Worm (Caenorhabditis elegans) whole organism, young adult: Measurements from ENCODE around the gene Y68A4A.13.

Experiments used
- C06A6.2 ChIP-seq: fragments of 200-800 bp; sonication (Bioruptor generic); conservative IDR thresholded peaks from 2 replicates; pipeline ENCODE4 v1.3.6; 2022; ENCODE audit warnings: missing genetic modification characterization, missing compliant biosample characterization
- D2030.7 ChIP-seq: fragments of 200-800 bp; sonication (Bioruptor generic); IDR thresholded peaks from 2 replicates; pipeline ENCODE4 v1.3.6; 2022; ENCODE audit warnings: missing genetic modification reagents, missing genetic modification characterization, missing compliant biosample characterization
- F49E8.2 ChIP-seq: sonication (generic microtip); optimal IDR thresholded peaks from 3 replicates; lab custom pipeline; 2017; ENCODE audit warnings: missing genetic modification characterization, mild to moderate bottlenecking, missing compliant biosample characterization, antibody characterized with exemption, moderate library complexity; ENCODE audit not compliant: insufficient read depth
- F52B5.7 ChIP-seq: sonication (generic microtip); optimal IDR thresholded peaks from 2 replicates; lab custom pipeline; 2016; ENCODE audit warnings: mild to moderate bottlenecking, missing genetic modification characterization, missing compliant biosample characterization
- F55B11.4 ChIP-seq: sonication (generic microtip); optimal IDR thresholded peaks from 2 replicates; lab custom pipeline; 2016; ENCODE audit warnings: missing compliant biosample characterization, missing genetic modification characterization, borderline replicate concordance; ENCODE audit not compliant: insufficient read depth
- K12H6.12 ChIP-seq: fragments of 200-800 bp; sonication (Bioruptor generic); optimal IDR thresholded peaks from 2 replicates; lab custom pipeline; 2018; ENCODE audit warnings: mild to moderate bottlenecking, missing genetic modification characterization, missing compliant biosample characterization
- T07F8.4 ChIP-seq: sonication (generic microtip); optimal IDR thresholded peaks from 2 replicates; lab custom pipeline; 2016; ENCODE audit warnings: mild to moderate bottlenecking, missing genetic modification characterization, moderate library complexity, missing compliant biosample characterization
- Y53G8AR.9 ChIP-seq: fragments of 200-800 bp; sonication (Bioruptor generic); conservative IDR thresholded peaks from 2 replicates; pipeline ENCODE4 v1.3.6; 2022; ENCODE audit warnings: missing genetic modification reagents, missing genetic modification characterization, missing compliant biosample characterization
- Y56A3A.18 ChIP-seq: fragments of 200-800 bp; sonication (Bioruptor generic); IDR thresholded peaks from 2 replicates; pipeline ENCODE4 v1.3.6; 2022; ENCODE audit warnings: missing genetic modification reagents, missing genetic modification characterization, missing compliant biosample characterization
- Y95B8A.8 ChIP-seq: fragments of 200-800 bp; sonication (Bioruptor generic); IDR thresholded peaks from 2 replicates; pipeline ENCODE4 v1.3.6; 2022; ENCODE audit warnings: missing genetic modification reagents, missing genetic modification characterization, missing compliant biosample characterization
- ama-1 ChIP-seq, 3 experiments: fragments of 150-350 bp in 1 of 3; sonication (generic microtip) in 2 of 3; optimal IDR thresholded peaks; 2 replicates each; lab custom pipeline; 2014 to 2018; ENCODE audit warnings: missing biosample characterization in 2 of 3, missing genetic modification characterization in 2 of 3, missing genetic modification reagents in 2 of 3
- atf-7 ChIP-seq: sonication (generic microtip); optimal IDR thresholded peaks from 2 replicates; lab custom pipeline; 2017; ENCODE audit warnings: mild to moderate bottlenecking, missing genetic modification characterization, missing compliant biosample characterization
- attf-6 ChIP-seq: fragments of 200-800 bp; sonication (Bioruptor generic); IDR thresholded peaks from 2 replicates; pipeline ENCODE4 v1.3.6; 2022; ENCODE audit warnings: missing genetic modification reagents, missing genetic modification characterization, missing compliant biosample characterization
- bed-2 ChIP-seq: fragments of 200-800 bp; sonication (Bioruptor generic); IDR thresholded peaks from 2 replicates; pipeline ENCODE4 v1.3.6; 2022; ENCODE audit warnings: missing genetic modification reagents, missing genetic modification characterization, missing compliant biosample characterization
- ccch-3 ChIP-seq: fragments of 200-800 bp; sonication (Bioruptor generic); optimal IDR thresholded peaks from 2 replicates; lab custom pipeline; 2018; ENCODE audit warnings: mild to moderate bottlenecking, missing genetic modification characterization, missing compliant biosample characterization
- ceh-58 ChIP-seq: fragments of 200-800 bp; sonication (Bioruptor generic); IDR thresholded peaks from 2 replicates; pipeline ENCODE4 v1.3.6; 2022; ENCODE audit warnings: missing genetic modification characterization, missing compliant biosample characterization
- dpff-1 ChIP-seq: sonication (generic microtip); optimal IDR thresholded peaks from 2 replicates; lab custom pipeline; 2017; ENCODE audit warnings: mild to moderate bottlenecking, missing genetic modification characterization, missing compliant biosample characterization
- fkh-3 ChIP-seq: sonication (generic microtip); optimal IDR thresholded peaks from 2 replicates; lab custom pipeline; 2016; ENCODE audit warnings: mild to moderate bottlenecking, missing genetic modification characterization, missing compliant biosample characterization
- gei-17 ChIP-seq: fragments of 200-800 bp; sonication (Bioruptor generic); optimal IDR thresholded peaks from 2 replicates; lab custom pipeline; 2018; ENCODE audit warnings: mild to moderate bottlenecking, missing genetic modification characterization, missing compliant biosample characterization
- him-1 ChIP-seq: sonication (generic microtip); optimal IDR thresholded peaks from 2 replicates; lab custom pipeline; 2016; ENCODE audit warnings: missing genotype, missing genetic modification reagents, missing genetic modification characterization, missing compliant biosample characterization
- hlh-12 ChIP-seq: sonication (generic microtip); optimal IDR thresholded peaks from 2 replicates; lab custom pipeline; 2016; ENCODE audit warnings: missing genetic modification characterization, missing compliant biosample characterization
- hlh-26 ChIP-seq: fragments of 200-800 bp; sonication (Bioruptor generic); conservative IDR thresholded peaks from 2 replicates; pipeline ENCODE4 v1.3.6; 2022; ENCODE audit warnings: missing genetic modification reagents, missing genetic modification characterization, missing compliant biosample characterization
- hmg-1.2 ChIP-seq: fragments of 200-800 bp; sonication (Bioruptor generic); IDR thresholded peaks from 2 replicates; pipeline ENCODE4 v1.3.6; 2022; ENCODE audit warnings: missing genetic modification reagents, missing genetic modification characterization, missing compliant biosample characterization
- hrde-1 ChIP-seq: sonication (generic microtip); optimal IDR thresholded peaks from 2 replicates; lab custom pipeline; 2016; ENCODE audit warnings: missing genetic modification characterization, mild to moderate bottlenecking, missing compliant biosample characterization, moderate library complexity, missing genotype, missing genetic modification reagents, borderline replicate concordance
- lag-1 ChIP-seq: fragments of 200-800 bp; sonication (Bioruptor generic); IDR thresholded peaks from 2 replicates; pipeline ENCODE4 v1.3.6; 2022; ENCODE audit warnings: missing genetic modification reagents, missing genetic modification characterization, missing compliant biosample characterization
- lin-40 ChIP-seq: sonication (generic microtip); optimal IDR thresholded peaks from 2 replicates; lab custom pipeline; 2016; ENCODE audit warnings: missing genetic modification characterization, mild to moderate bottlenecking, missing compliant biosample characterization, missing genotype, missing genetic modification reagents
- lsl-1 ChIP-seq: fragments of 200-800 bp; sonication (Bioruptor generic); optimal IDR thresholded peaks from 2 replicates; lab custom pipeline; 2018; ENCODE audit warnings: mild to moderate bottlenecking, missing genetic modification characterization, moderate library complexity, missing compliant biosample characterization
- madf-6 ChIP-seq: fragments of 200-800 bp; sonication (Bioruptor generic); IDR thresholded peaks from 2 replicates; pipeline ENCODE4 v1.3.6; 2022; ENCODE audit warnings: missing genetic modification reagents, missing genetic modification characterization, missing compliant biosample characterization
- madf-8 ChIP-seq: fragments of 200-800 bp; sonication (Bioruptor generic); conservative IDR thresholded peaks from 2 replicates; pipeline ENCODE4 v1.3.6; 2022; ENCODE audit warnings: missing genetic modification reagents, missing genetic modification characterization, missing compliant biosample characterization
- nfya-2 ChIP-seq: fragments of 200-800 bp; sonication (Bioruptor generic); IDR thresholded peaks from 2 replicates; pipeline ENCODE4 v1.3.6; 2022; ENCODE audit warnings: missing genetic modification reagents, missing genetic modification characterization, missing compliant biosample characterization
- pbrm-1 ChIP-seq: fragments of 200-800 bp; sonication (Bioruptor generic); IDR thresholded peaks from 2 replicates; pipeline ENCODE4 v1.3.6; 2022; ENCODE audit warnings: missing genetic modification reagents, missing genetic modification characterization, missing compliant biosample characterization
- pha-4 ChIP-seq: fragments of 150-350 bp; sonication (generic microtip); optimal IDR thresholded peaks from 2 replicates; lab custom pipeline; 2014; ENCODE audit warnings: missing biosample characterization, missing genetic modification reagents, missing genetic modification characterization
- rec-8 ChIP-seq, 2 experiments: sonication (generic microtip); optimal IDR thresholded peaks; 2 replicates each; lab custom pipeline; 2016; ENCODE audit warnings: mild to moderate bottlenecking in 2 of 2, missing genetic modification characterization in 2 of 2, missing genetic modification reagents in 2 of 2, missing genotype in 2 of 2, missing biosample characterization in 1 of 2, missing compliant biosample characterization in 1 of 2, moderate library complexity in 1 of 2
- rpc-1 ChIP-seq, 2 experiments: fragments of 150-350 bp in 1 of 2; sonication (generic microtip) in 1 of 2; optimal IDR thresholded peaks; 2 replicates each; lab custom pipeline; 2014 to 2018; ENCODE audit warnings: missing biosample characterization in 1 of 2, missing genetic modification characterization in 1 of 2, missing genetic modification reagents in 1 of 2, missing genotype in 1 of 2
- sptf-2 ChIP-seq: fragments of 200-800 bp; sonication (Bioruptor generic); optimal IDR thresholded peaks from 2 replicates; lab custom pipeline; 2018; ENCODE audit warnings: mild to moderate bottlenecking, missing genetic modification characterization, missing compliant biosample characterization
- zfh-2 ChIP-seq: fragments of 200-800 bp; sonication (Bioruptor generic); conservative IDR thresholded peaks from 2 replicates; pipeline ENCODE4 v1.3.6; 2022; ENCODE audit warnings: missing genetic modification reagents, missing genetic modification characterization, missing compliant biosample characterization
- ztf-22 ChIP-seq: fragments of 200-800 bp; sonication (Bioruptor generic); optimal IDR thresholded peaks from 2 replicates; lab custom pipeline; 2018; ENCODE audit warnings: mild to moderate bottlenecking, missing genetic modification characterization, moderate library complexity, missing compliant biosample characterization

Gene Y68A4A.13

DNA sequence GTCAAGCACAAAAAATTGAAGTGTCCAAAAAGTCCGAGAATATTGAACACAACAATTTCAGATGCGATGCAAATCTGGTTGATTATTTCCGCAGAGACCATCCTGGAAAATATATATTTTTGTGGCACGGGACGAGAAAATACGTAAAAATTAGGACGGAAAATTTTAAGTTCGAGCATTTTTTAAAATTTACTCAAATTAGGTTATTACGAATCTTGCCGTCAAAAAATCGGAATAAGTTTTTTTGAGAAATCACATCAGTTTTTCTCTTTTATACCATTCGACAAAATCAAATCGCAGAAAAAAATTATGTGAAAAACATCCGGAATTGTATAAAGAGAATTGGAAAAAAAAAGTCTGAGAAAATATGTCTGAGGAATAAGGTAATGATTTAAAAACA, 30.0 kb downstream of the Y68A4A.13 start, which contains the start of gene srsx-1:
Gene srsx-1 (minus strand): TSS at position 101 of the 400 bp plus-strand sequence.
- no peak for TF ChIP-seq Y95B8A.8 (GFP tag; lab: Robert Waterston, UW)
- TF ChIP-seq pbrm-1 (GFP tag; lab: Robert Waterston, UW), result no peak
- no peak for TF ChIP-seq dpff-1 (tag; lab: Kevin White, UChicago)
- TF ChIP-seq K12H6.12 (tag; lab: Kevin White, UChicago), result no peak
- no peak for TF ChIP-seq pha-4 (tag; lab: Kevin White, UChicago)
- no peak for TF ChIP-seq him-1 (tag; lab: Kevin White, UChicago)
- no peak for TF ChIP-seq ztf-22 (GFP tag; lab: Kevin White, UChicago)
- no peak for TF ChIP-seq F52B5.7 (tag; lab: Kevin White, UChicago)
- no peak for TF ChIP-seq lsl-1 (GFP tag; lab: Kevin White, UChicago)
- TF ChIP-seq D2030.7, result no peak
- no peak for TF ChIP-seq rpc-1 (optimal IDR thresholded peaks at IDR 0.05; lab: Kevin White, UChicago)
- TF ChIP-seq rpc-1 (tag; optimal IDR thresholded peaks at IDR 0.05; lab: Kevin White, UChicago), result no peak

DNA sequence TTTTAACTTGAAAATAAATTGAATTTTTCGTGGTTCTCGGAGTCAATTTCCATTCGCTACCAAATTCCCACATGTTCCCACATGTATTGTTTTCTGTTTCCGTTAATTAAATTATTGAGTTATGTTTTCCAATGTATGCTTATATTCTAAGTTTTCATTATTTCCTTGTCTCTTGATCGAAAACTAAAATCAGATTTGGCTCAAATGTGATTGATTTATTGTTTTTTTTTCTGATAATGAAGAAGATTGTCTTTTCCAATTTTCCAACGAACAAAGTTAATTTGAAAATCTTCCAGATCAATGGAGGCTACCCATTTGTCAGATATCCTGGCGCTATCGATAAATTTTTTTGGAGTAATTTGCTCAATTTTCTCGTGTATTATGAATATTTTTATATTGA, 34.2 kb downstream of the Y68A4A.13 start, which contains the start of gene srbc-25:
Gene srbc-25 (plus strand): TSS at position 301 of the 400 bp plus-strand sequence.
- TF ChIP-seq hrde-1 (no peak), T07F8.4 (tag; lab: Kevin White, UChicago) (no peak), rec-8 (tag; optimal IDR thresholded peaks at IDR 0.05; lab: Kevin White, UChicago) (no peak)
- TF ChIP-seq, all 124 proteins: peak for 0

ce11 chrV:17171551-17171950, 36.4 kb downstream of the Y68A4A.13 start, which contains the start of gene srbc-26:
srbc-26 (plus strand) TSS chrV:17171851.
- TF ChIP-seq rec-8 (tag; optimal IDR thresholded peaks at IDR 0.05; lab: Kevin White, UChicago) (no peak), sptf-2 (GFP tag; lab: Kevin White, UChicago) (no peak), ccch-3 (GFP tag; lab: Kevin White, UChicago) (no peak), gei-17 (GFP tag; lab: Kevin White, UChicago) (no peak), F49E8.2 (no peak), C06A6.2 (no peak)

- TF ChIP-seq attf-6 (GFP tag; lab: Robert Waterston, UW) (no peak), lsl-1 (GFP tag; lab: Kevin White, UChicago) (no peak), F55B11.4 (tag; lab: Kevin White, UChicago) (no peak), lin-40 (tag; lab: Kevin White, UChicago) (no peak), K12H6.12 (tag; lab: Kevin White, UChicago) (no peak), Y95B8A.8 (GFP tag; lab: Robert Waterston, UW) (no peak), him-1 (tag; lab: Kevin White, UChicago) (no peak), nfya-2 (no peak), bed-2 (GFP tag; lab: Robert Waterston, UW) (no peak)
These were observed 37.1 kb downstream of the Y68A4A.13 start, which contains the start of gene srw-51 for ce11 chrV:17170822-17171221. srw-51 (minus strand) TSS chrV:17170922.

ce11 chrV:17167457-17167856, 40.5 kb downstream of the Y68A4A.13 start, which contains the start of gene srz-66:
srz-66 (minus strand) TSS chrV:17167557.
- TF ChIP-seq atf-7 (tag; lab: Kevin White, UChicago), result no peak
- no peak for TF ChIP-seq lag-1
- no peak for TF ChIP-seq ceh-58 (GFP tag; lab: Robert Waterston, UW)
- TF ChIP-seq fkh-3 (tag; lab: Kevin White, UChicago), result no peak
- TF ChIP-seq hlh-26 (GFP tag; lab: Robert Waterston, UW), result no peak
- no peak for TF ChIP-seq hlh-12 (tag; lab: Kevin White, UChicago)
- no peak for TF ChIP-seq zfh-2 (GFP tag; lab: Robert Waterston, UW)
- no peak for TF ChIP-seq K12H6.12 (tag; lab: Kevin White, UChicago)
- no peak for TF ChIP-seq hmg-1.2 (GFP tag; lab: Robert Waterston, UW)
- no peak for TF ChIP-seq F49E8.2
- no peak for TF ChIP-seq Y53G8AR.9 (GFP tag; lab: Robert Waterston, UW)
- no peak for TF ChIP-seq ama-1 (optimal IDR thresholded peaks at IDR 0.05; lab: Kevin White, UChicago)
- TF ChIP-seq ama-1 (GFP tag; optimal IDR thresholded peaks at IDR 0.05; lab: Kevin White, UChicago), result no peak
- no peak for TF ChIP-seq Y56A3A.18
- TF ChIP-seq madf-8 (GFP tag; lab: Robert Waterston, UW), result no peak
- no peak for TF ChIP-seq madf-6 (GFP tag; lab: Robert Waterston, UW)
